Fruit fly (Drosophila melanogaster): ENCODE results near the gene nAChRbeta3.
A peak's percentile ranks its signal among the peaks of the same experiment; 100 is the strongest.

nAChRbeta3 gene

DNA sequence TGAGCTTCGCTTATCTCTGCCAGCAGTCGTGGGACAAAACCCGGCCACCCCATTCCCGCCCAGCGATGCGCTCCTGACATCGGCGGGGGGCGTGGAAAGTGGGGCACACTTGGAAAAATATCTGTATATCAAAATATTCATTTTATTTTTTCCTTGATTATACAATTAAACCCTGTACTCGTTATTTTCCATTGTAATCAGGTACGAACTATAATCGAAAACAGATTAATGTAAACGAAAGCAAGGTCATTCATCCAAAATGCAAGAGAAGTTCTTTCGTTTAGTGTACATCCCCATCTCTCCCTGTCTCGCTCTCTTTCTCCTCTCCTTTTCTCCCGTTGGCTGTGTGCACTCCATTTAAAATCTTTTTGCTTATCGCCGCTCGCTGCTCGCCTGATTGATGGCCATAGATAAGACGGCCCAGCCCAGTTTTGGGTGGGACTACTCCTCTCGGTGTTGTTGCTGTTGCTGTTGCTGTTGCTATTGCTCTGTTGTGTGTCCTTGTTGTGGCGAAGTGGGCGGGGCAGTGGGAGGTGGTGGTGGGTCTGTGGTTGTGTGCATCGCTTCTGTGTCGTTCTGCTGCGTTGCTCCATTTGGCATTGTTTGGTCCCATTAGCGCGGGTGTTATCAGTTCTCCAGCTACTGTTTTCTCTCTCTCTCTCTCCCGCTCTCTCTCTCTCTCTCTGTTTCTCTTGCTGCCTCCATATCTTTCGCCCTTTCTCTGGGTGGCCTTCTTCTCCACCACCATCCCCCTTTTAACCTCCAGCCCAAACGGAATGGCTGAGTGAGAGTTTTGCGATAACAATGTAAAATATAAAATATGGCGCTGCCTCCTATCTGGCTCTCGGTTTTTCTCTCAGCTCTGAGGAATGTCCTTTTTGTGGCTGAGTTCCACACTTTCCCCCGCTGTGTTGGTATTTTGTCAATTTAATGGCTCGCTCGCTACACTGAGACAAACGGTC is 28.6 kb upstream of the nAChRbeta3 start (continued):
- TF ChIP-seq H2.0 (GFP tag; IDR thresholded peaks at IDR 0.05) (peak; percentile 50), slbo (GFP tag; IDR thresholded peaks at IDR 0.05) (peak; percentile 73), CG8290 (GFP tag; optimal IDR thresholded peaks at IDR 0.05) (no peak), CG8290 (tag; optimal IDR thresholded peaks at IDR 0.05) (peak in 1 of 2 experiments; percentile 69), CG10267 (tag; optimal IDR thresholded peaks at IDR 0.05) (peak; percentile 73), sima (GFP tag; optimal IDR thresholded peaks at IDR 0.05) (no peak), Dip2 (GFP tag; IDR thresholded peaks at IDR 0.05) (no peak), Nf-YB (GFP tag; optimal IDR thresholded peaks at IDR 0.05) (peak; percentile 86), Poxn (GFP tag; IDR thresholded peaks at IDR 0.05) (no peak), dysf (GFP tag; IDR thresholded peaks at IDR 0.05) (peak; percentile 77), CG1233 (GFP tag; optimal IDR thresholded peaks at IDR 0.05) (peak; percentile 71), zen (tag; optimal IDR thresholded peaks at IDR 0.05) (peak; percentile 70), hbn (GFP tag; IDR thresholded peaks at IDR 0.05; ENCODE audit: partially characterized antibody) (no peak), CG8924 (tag; optimal IDR thresholded peaks at IDR 0.05) (peak; percentile 80), trem (tag; optimal IDR thresholded peaks at IDR 0.05) (peak; percentile 75), CG11695 (GFP tag; IDR thresholded peaks at IDR 0.05) (peak; percentile 63; the same call in 1 of the 3 replicates), caup (GFP tag; optimal IDR thresholded peaks at IDR 0.05; ENCODE audit: severe bottlenecking) (peak; percentile 58), Blimp-1 (GFP tag; optimal IDR thresholded peaks at IDR 0.05) (peak; percentile 87), Ravus (GFP tag; IDR thresholded peaks at IDR 0.05) (peak; percentile 32), dmrt11E (tag; optimal IDR thresholded peaks at IDR 0.05) (peak; percentile 77), Ets65A (GFP tag) (peak; percentile 67), CG31388 (GFP tag; optimal IDR thresholded peaks at IDR 0.05) (no peak), fd96Cb (tag; optimal IDR thresholded peaks at IDR 0.05) (peak; percentile 86), Jarid2 (GFP tag; optimal IDR thresholded peaks at IDR 0.05) (peak; percentile 48), CG6683 (GFP tag; optimal IDR thresholded peaks at IDR 0.05) (peak; percentile 70), zfh1 (GFP tag; IDR thresholded peaks at IDR 0.05) (peak; percentile 81), Dip3 (GFP tag; optimal IDR thresholded peaks at IDR 0.05) (peak; percentile 18), CG3163 (GFP tag; optimal IDR thresholded peaks at IDR 0.05) (no peak), CG8478 (optimal IDR thresholded peaks at IDR 0.05) (no peak), nau (GFP tag; optimal IDR thresholded peaks at IDR 0.05) (peak; percentile 74), sd (tag; optimal IDR thresholded peaks at IDR 0.05) (no peak), Antp (GFP tag; optimal IDR thresholded peaks at IDR 0.05) (peak; percentile 60), Pdp1 (GFP tag; optimal IDR thresholded peaks at IDR 0.05) (peak; percentile 68 to 77), CG16813 (GFP tag; IDR thresholded peaks at IDR 0.05; ENCODE audit: partially characterized antibody) (no peak), Six4 (GFP tag; optimal IDR thresholded peaks at IDR 0.05) (peak; percentile 67), CG17802 (tag; optimal IDR thresholded peaks at IDR 0.05) (peak; percentile 49), D (optimal IDR thresholded peaks at IDR 0.05) (no peak), D (GFP tag; optimal IDR thresholded peaks at IDR 0.05) (peak; percentile 80), TFAM (GFP tag; optimal IDR thresholded peaks at IDR 0.05) (peak; percentile 54), HLHmδ (GFP tag; optimal IDR thresholded peaks at IDR 0.05) (no peak), Stat92E (GFP tag; optimal IDR thresholded peaks at IDR 0.05) (no peak), CG17361 (GFP tag; IDR thresholded peaks at IDR 0.05) (peak; percentile 80), sens (GFP tag) (peak; percentile 95), Doc2 (GFP tag; IDR thresholded peaks at IDR 0.05) (peak; percentile 45; the same call in 1 of the 2 replicates), CG34224 (GFP tag; IDR thresholded peaks at IDR 0.05; ENCODE audit: partially characterized antibody) (no peak), YL-1 (GFP tag; optimal IDR thresholded peaks at IDR 0.05) (no peak), Trl (optimal IDR thresholded peaks at IDR 0.05) (peak; percentile 79 to 88), Trl (GFP tag; optimal IDR thresholded peaks at IDR 0.05) (peak; percentile 47), cwo (GFP tag; optimal IDR thresholded peaks at IDR 0.05) (peak; percentile 71)

Measured in whole organism, embryonic.